Worm (Caenorhabditis elegans) whole organism, L4 larva: ENCODE results near the gene C35A5.11.

Experiments used
- D1046.2 ChIP-seq: fragments of 200-800 bp; sonication (Bioruptor generic); IDR thresholded peaks from 2 replicates; pipeline ENCODE4 v1.3.6; 2022; ENCODE audit warnings: missing genetic modification characterization, missing compliant biosample characterization
- R02D3.7 ChIP-seq: fragments of 150-350 bp; sonication (generic microtip); optimal IDR thresholded peaks from 3 replicates; lab custom pipeline; 2014; ENCODE audit warnings: missing biosample characterization, missing genetic modification characterization
- Y48G9A.11 ChIP-seq: fragments of 200-800 bp; sonication (Bioruptor generic); IDR thresholded peaks from 2 replicates; pipeline ENCODE4 v1.3.6; 2022; ENCODE audit warnings: missing genetic modification reagents, missing genetic modification characterization, missing compliant biosample characterization
- Y5F2A.4 ChIP-seq: fragments of 200-800 bp; sonication (Bioruptor generic); optimal IDR thresholded peaks from 2 replicates; lab custom pipeline; 2018; ENCODE audit warnings: mild to moderate bottlenecking, missing genetic modification characterization, missing compliant biosample characterization
- ZK337.2 ChIP-seq: fragments of 200-800 bp; sonication (Bioruptor generic); IDR thresholded peaks from 2 replicates; pipeline ENCODE4 v1.3.6; 2022; ENCODE audit warnings: missing genetic modification reagents, missing genetic modification characterization, missing compliant biosample characterization
- ZK546.5 ChIP-seq, 2 experiments: sonication (generic microtip); optimal IDR thresholded peaks; 2 replicates each; lab custom pipeline; 2017; ENCODE audit warnings: missing biosample characterization in 2 of 2, missing genetic modification characterization in 2 of 2
- aha-1 ChIP-seq: fragments of 150-350 bp; peaks from one replicate; lab custom pipeline; 2014; ENCODE audit warnings: missing biosample characterization, missing genetic modification characterization
- aly-2 ChIP-seq: sonication (generic microtip); optimal IDR thresholded peaks from 2 replicates; lab custom pipeline; 2018; ENCODE audit warnings: missing biosample characterization, missing genetic modification characterization
- ceh-62 ChIP-seq: sonication (generic microtip); optimal IDR thresholded peaks from 2 replicates; lab custom pipeline; 2017; ENCODE audit warnings: missing biosample characterization, missing genetic modification characterization
- cey-2 ChIP-seq: sonication (generic microtip); optimal IDR thresholded peaks from 3 replicates; lab custom pipeline; 2017; ENCODE audit warnings: missing genetic modification characterization, mild to moderate bottlenecking, missing compliant biosample characterization, antibody characterized with exemption, borderline replicate concordance; ENCODE audit not compliant: insufficient read depth
- ctbp-1 ChIP-seq: fragments of 200-800 bp; sonication (Bioruptor generic); IDR thresholded peaks from 2 replicates; pipeline ENCODE4 v1.3.6; 2022; ENCODE audit warnings: missing genetic modification reagents, missing genetic modification characterization, missing compliant biosample characterization
- daf-8 ChIP-seq: fragments of 200-800 bp; sonication (Bioruptor generic); IDR thresholded peaks from 2 replicates; pipeline ENCODE4 v1.3.6; 2022; ENCODE audit warnings: missing genetic modification characterization, missing compliant biosample characterization
- dmd-6 ChIP-seq: fragments of 200-800 bp; sonication (Bioruptor generic); IDR thresholded peaks from 2 replicates; pipeline ENCODE4 v1.3.6; 2022; ENCODE audit warnings: missing genetic modification reagents, missing genetic modification characterization, missing compliant biosample characterization
- dmd-9 ChIP-seq: fragments of 200-800 bp; sonication (Bioruptor generic); IDR thresholded peaks from 2 replicates; pipeline ENCODE4 v1.3.6; 2022; ENCODE audit warnings: missing genetic modification reagents, missing genetic modification characterization, missing compliant biosample characterization
- dpl-1 ChIP-seq: fragments of 150-350 bp; optimal IDR thresholded peaks from 2 replicates; lab custom pipeline; 2014; ENCODE audit warnings: missing biosample characterization, missing genetic modification reagents, missing genetic modification characterization
- duxl-1 ChIP-seq: sonication (generic microtip); optimal IDR thresholded peaks from 2 replicates; lab custom pipeline; 2016; ENCODE audit warnings: mild to moderate bottlenecking, missing genetic modification characterization, moderate library complexity, missing compliant biosample characterization; ENCODE audit not compliant: poor library complexity
- gei-8 ChIP-seq: fragments of 200-800 bp; sonication (Bioruptor generic); optimal IDR thresholded peaks from 2 replicates; lab custom pipeline; 2018; ENCODE audit warnings: mild to moderate bottlenecking, missing genetic modification characterization, missing compliant biosample characterization
- hif-1 ChIP-seq, 2 experiments: sonication (generic microtip); optimal IDR thresholded peaks; 2 replicates each; lab custom pipeline; 2016 to 2017; ENCODE audit warnings: missing compliant biosample characterization in 2 of 2, missing genetic modification characterization in 2 of 2, missing genetic modification reagents in 2 of 2, missing genotype in 2 of 2, mild to moderate bottlenecking in 1 of 2
- hmg-1.1 ChIP-seq: fragments of 200-800 bp; sonication (Bioruptor generic); IDR thresholded peaks from 2 replicates; pipeline ENCODE4 v1.3.6; 2022; ENCODE audit warnings: missing genetic modification reagents, missing genetic modification characterization, missing compliant biosample characterization
- lim-7 ChIP-seq: fragments of 200-800 bp; sonication (Bioruptor generic); IDR thresholded peaks from 2 replicates; pipeline ENCODE4 v1.3.6; 2022; ENCODE audit warnings: missing genetic modification characterization, missing compliant biosample characterization
- lin-15B ChIP-seq: fragments of 150-350 bp; sonication (generic microtip); optimal IDR thresholded peaks from 3 replicates; lab custom pipeline; 2014; ENCODE audit warnings: missing biosample characterization, missing genetic modification characterization
- lin-38 ChIP-seq: fragments of 200-800 bp; sonication (Bioruptor generic); IDR thresholded peaks from 2 replicates; pipeline ENCODE4 v1.3.6; 2022; ENCODE audit warnings: missing genetic modification reagents, missing genetic modification characterization, missing compliant biosample characterization
- lsy-2 ChIP-seq, 2 experiments: fragments of 150-350 bp in 1 of 2; sonication (generic microtip) in 1 of 2; optimal IDR thresholded peaks; 2 replicates each; lab custom pipeline; 2014 to 2017; ENCODE audit warnings: missing biosample characterization in 2 of 2, missing genetic modification characterization in 2 of 2
- madf-9 ChIP-seq: fragments of 200-800 bp; sonication (Bioruptor generic); conservative IDR thresholded peaks from 2 replicates; pipeline ENCODE4 v1.3.6; 2022; ENCODE audit warnings: missing genetic modification reagents, missing genetic modification characterization, missing compliant biosample characterization
- mep-1 ChIP-seq: fragments of 150-350 bp; sonication (generic microtip); optimal IDR thresholded peaks from 3 replicates; lab custom pipeline; 2014; ENCODE audit warnings: missing biosample characterization, missing genetic modification characterization
- mxl-3 ChIP-seq: fragments of 200-800 bp; sonication (Bioruptor generic); optimal IDR thresholded peaks from 2 replicates; lab custom pipeline; 2018; ENCODE audit warnings: mild to moderate bottlenecking, missing genetic modification characterization, missing compliant biosample characterization
- nhr-102 ChIP-seq: sonication (generic microtip); optimal IDR thresholded peaks from 2 replicates; lab custom pipeline; 2016; ENCODE audit warnings: mild to moderate bottlenecking, missing genetic modification characterization, moderate library complexity, missing compliant biosample characterization
- nhr-25 ChIP-seq: sonication (generic microtip); optimal IDR thresholded peaks from 2 replicates; lab custom pipeline; 2017; ENCODE audit warnings: missing genetic modification characterization, mild to moderate bottlenecking, missing compliant biosample characterization, antibody characterized with exemption, moderate library complexity, borderline replicate concordance; ENCODE audit not compliant: insufficient read depth
- nhr-28 ChIP-seq: fragments of 150-350 bp; optimal IDR thresholded peaks from 2 replicates; lab custom pipeline; 2014; ENCODE audit warnings: missing biosample characterization, missing genetic modification characterization
- nhr-41 ChIP-seq: fragments of 200-800 bp; sonication (Bioruptor generic); IDR thresholded peaks from 2 replicates; pipeline ENCODE4 v1.3.6; 2022; ENCODE audit warnings: missing genetic modification reagents, missing genetic modification characterization, missing compliant biosample characterization
- nhr-48 ChIP-seq: sonication (generic microtip); optimal IDR thresholded peaks from 2 replicates; lab custom pipeline; 2016; ENCODE audit warnings: mild to moderate bottlenecking, missing genetic modification characterization, missing compliant biosample characterization
- nhr-6 ChIP-seq: fragments of 150-350 bp; optimal IDR thresholded peaks from 2 replicates; lab custom pipeline; 2014; ENCODE audit warnings: missing biosample characterization, missing genetic modification characterization
- pha-4 ChIP-seq, 2 experiments: fragments of 150-350 bp in 1 of 2; fragments of 200-800 bp in 1 of 2; sonication (Bioruptor generic) in 1 of 2; IDR thresholded peaks in 1 of 2; optimal IDR thresholded peaks in 1 of 2; 2 replicates each; pipeline versions ENCODE4 v1.3.6 to Lab custom; 2014 to 2022; ENCODE audit warnings: missing genetic modification characterization in 2 of 2, missing genetic modification reagents in 2 of 2, missing biosample characterization in 1 of 2, missing compliant biosample characterization in 1 of 2
- rbr-2 ChIP-seq: sonication (generic microtip); optimal IDR thresholded peaks from 2 replicates; lab custom pipeline; 2016; ENCODE audit warnings: missing genotype, missing genetic modification characterization, missing compliant biosample characterization
- sdz-12 ChIP-seq: fragments of 200-800 bp; sonication (Bioruptor generic); optimal IDR thresholded peaks from 2 replicates; lab custom pipeline; 2018; ENCODE audit warnings: mild to moderate bottlenecking, missing genetic modification characterization, missing compliant biosample characterization
- tag-97 ChIP-seq: fragments of 200-800 bp; sonication (Bioruptor generic); IDR thresholded peaks from 2 replicates; pipeline ENCODE4 v1.3.6; 2022; ENCODE audit warnings: missing genetic modification characterization, missing compliant biosample characterization
- tra-1 ChIP-seq: fragments of 200-800 bp; sonication (Bioruptor generic); IDR thresholded peaks from 2 replicates; pipeline ENCODE4 v1.3.6; 2022; ENCODE audit warnings: missing genetic modification reagents, missing genetic modification characterization, missing compliant biosample characterization
- unc-130 ChIP-seq: sonication (generic microtip); optimal IDR thresholded peaks from 2 replicates; lab custom pipeline; 2016; ENCODE audit warnings: missing genetic modification reagents, missing genetic modification characterization, missing compliant biosample characterization
- unc-62 ChIP-seq, 3 experiments: fragments of 150-350 bp in 1 of 3; sonication (generic microtip); optimal IDR thresholded peaks in 2 of 3; peaks in 1 of 3; 1 replicate in 1 of 3; 2 replicates in 2 of 3; lab custom pipeline; 2014 to 2017; ENCODE audit warnings: missing biosample characterization in 3 of 3, missing genetic modification characterization in 3 of 3, missing genetic modification reagents in 3 of 3, missing genotype in 1 of 3
- zag-1 ChIP-seq: fragments of 150-350 bp; optimal IDR thresholded peaks from 2 replicates; lab custom pipeline; 2014; ENCODE audit warnings: missing biosample characterization, missing genetic modification characterization
- zfp-3 ChIP-seq: fragments of 200-800 bp; sonication (Bioruptor generic); conservative IDR thresholded peaks from 2 replicates; pipeline ENCODE4 v1.3.6; 2022; ENCODE audit warnings: missing genetic modification reagents, missing genetic modification characterization, missing compliant biosample characterization
- zip-2 ChIP-seq: fragments of 150-350 bp; optimal IDR thresholded peaks from 2 replicates; lab custom pipeline; 2014; ENCODE audit warnings: missing biosample characterization, missing genetic modification characterization

The C35A5.11 gene

DNA sequence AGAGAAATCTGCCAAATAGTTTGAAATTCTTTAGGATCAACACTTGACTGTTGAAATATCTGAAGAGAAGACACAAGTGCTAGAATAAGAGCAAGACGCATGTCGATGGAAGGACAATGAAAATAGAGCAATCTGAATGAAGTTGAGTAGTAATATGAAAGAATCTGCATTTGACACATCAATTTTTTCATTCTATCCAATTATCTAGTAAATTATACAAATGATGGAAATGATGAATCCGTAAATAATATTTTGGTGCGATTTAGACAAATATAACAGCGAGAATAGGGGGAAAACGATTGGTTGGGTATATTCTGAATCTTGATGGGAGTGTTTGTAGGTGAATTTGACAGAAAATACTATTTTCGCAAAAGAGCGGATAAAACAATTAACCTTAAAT is 29.8 kb upstream of the C35A5.11 start, which contains the start of gene txt-10:
txt-10 (minus strand) TSS at position 101 of the 400 bp plus-strand sequence.
- TF ChIP-seq ZK546.5 (tag; optimal IDR thresholded peaks at IDR 0.05; lab: Kevin White, UChicago) (no peak), lim-7 (GFP tag; lab: Robert Waterston, UW) (no peak), aha-1 (tag; lab: Kevin White, UChicago) (peak; percentile 34), unc-62 (GFP tag; optimal IDR thresholded peaks at IDR 0.05 in 1 of 2; lab: Kevin White, UChicago) (peak in 1 of 2 experiments; percentile 88), unc-62 (tag; optimal IDR thresholded peaks at IDR 0.05; lab: Kevin White, UChicago) (no peak), Y5F2A.4 (GFP tag; lab: Kevin White, UChicago) (no peak), mep-1 (tag; lab: Kevin White, UChicago) (peak; percentile 9)
- TF ChIP-seq, all 104 proteins: peak for 3

ce11 chrV:10529600-10529999 is 26.7 kb upstream of the C35A5.11 start:
- TF ChIP-seq aha-1 (tag; lab: Kevin White, UChicago) (peak; percentile 90), ctbp-1 (GFP tag; lab: Robert Waterston, UW) (no peak), nhr-28 (peak; percentile 31)

- no peak for TF ChIP-seq nhr-41
- no peak for TF ChIP-seq Y5F2A.4 (GFP tag; lab: Kevin White, UChicago)
- no peak for TF ChIP-seq nhr-102 (tag; lab: Kevin White, UChicago)
- TF ChIP-seq ceh-62 (tag; lab: Kevin White, UChicago): no peak
- no peak for TF ChIP-seq aly-2
- no peak for TF ChIP-seq R02D3.7
- no peak for TF ChIP-seq mep-1 (tag; lab: Kevin White, UChicago)
Observed at ce11 chrV:10528500-10528899, 25.6 kb upstream of the C35A5.11 start, which contains the start of gene F25D1.3. Gene F25D1.3 (plus strand): TSS chrV:10528724.

DNA sequence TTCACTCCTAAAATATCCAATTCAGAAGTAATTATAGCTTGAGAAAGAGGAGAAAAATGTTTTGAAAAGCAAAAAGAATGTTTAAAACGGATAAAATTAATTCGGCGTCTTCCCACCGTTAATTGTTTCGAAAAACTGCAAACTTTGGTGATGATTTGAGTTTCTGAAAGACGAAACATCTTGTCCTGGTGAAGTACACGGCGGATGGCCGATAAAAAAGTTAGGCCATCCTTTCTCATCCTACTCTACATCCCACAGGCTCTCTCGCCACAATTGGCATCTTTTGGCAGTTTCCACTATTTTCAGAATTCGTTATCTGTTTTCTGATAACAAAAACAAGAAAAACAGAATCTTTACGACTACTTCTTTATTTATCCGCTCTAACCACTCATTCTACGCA is 23.0 kb upstream of the C35A5.11 start, which contains the start of the genes C35A5.8 and hda-11:
C35A5.8 (minus strand) TSS at position 7 of the 400 bp plus-strand sequence.
hda-11 (plus strand) TSS at position 283 of the 400 bp plus-strand sequence.
- TF ChIP-seq rbr-2 (tag; lab: Kevin White, UChicago) (peak; percentile 48), unc-130 (GFP tag; lab: Kevin White, UChicago) (peak; percentile 74), ZK337.2 (GFP tag; lab: Robert Waterston, UW) (peak; percentile 89), lin-15B (tag; lab: Kevin White, UChicago) (no peak), daf-8 (GFP tag; lab: Robert Waterston, UW) (no peak), madf-9 (peak; percentile 78), unc-62 (GFP tag; optimal IDR thresholded peaks at IDR 0.05 in 1 of 2; lab: Kevin White, UChicago) (peak in 1 of 2 experiments; percentile 92), unc-62 (tag; optimal IDR thresholded peaks at IDR 0.05; lab: Kevin White, UChicago) (no peak), dpl-1 (peak; percentile 73), nhr-48 (tag; lab: Kevin White, UChicago) (peak; percentile 31), zfp-3 (peak; percentile 46; the same call in 1 of the 2 replicates), pha-4 (GFP tag; IDR thresholded peaks at IDR 0.05; lab: Robert Waterston, UW) (no peak; the same call in 1 of the 2 replicates), pha-4 (tag; optimal IDR thresholded peaks at IDR 0.05; lab: Kevin White, UChicago) (no peak), aha-1 (tag; lab: Kevin White, UChicago) (peak; percentile 42), hif-1 (tag; optimal IDR thresholded peaks at IDR 0.05; lab: Kevin White, UChicago) (peak in 1 of 2 experiments; percentile 89), hmg-1.1 (GFP tag; lab: Robert Waterston, UW) (peak; percentile 44; the same call in 1 of the 2 replicates), tag-97 (GFP tag; lab: Robert Waterston, UW) (0 out of 2 replicates have a peak, but pooled peaks have one; percentile 31), lin-38 (GFP tag; lab: Robert Waterston, UW) (peak; percentile 63), mxl-3 (GFP tag; lab: Kevin White, UChicago) (peak; percentile 31), zag-1 (tag; lab: Kevin White, UChicago) (no peak), dmd-9 (GFP tag; lab: Robert Waterston, UW) (peak; percentile 89; the same call in 1 of the 2 replicates), tra-1 (GFP tag; lab: Robert Waterston, UW) (0 out of 2 replicates have a peak, but pooled peaks have one; percentile 50), duxl-1 (tag; lab: Kevin White, UChicago) (peak; percentile 71), sdz-12 (GFP tag; lab: Kevin White, UChicago) (peak; percentile 41), zip-2 (tag; lab: Kevin White, UChicago) (no peak), gei-8 (GFP tag; lab: Kevin White, UChicago) (no peak), Y48G9A.11 (peak; percentile 48), cey-2 (no peak), dmd-6 (peak; percentile 61), lsy-2 (tag; optimal IDR thresholded peaks at IDR 0.05; lab: Kevin White, UChicago) (peak in 1 of 2 experiments; percentile 78), D1046.2 (0 out of 2 replicates have a peak, but pooled peaks have one; percentile 68), nhr-6 (peak; percentile 32), nhr-25 (peak; percentile 4)
